Worm (Caenorhabditis elegans) whole organism, early embryonic: ENCODE measurements around the gene pap-3.

Source experiments
- B0310.2 ChIP-seq: sonication (generic microtip); optimal IDR thresholded peaks from 2 replicates; lab custom pipeline; 2016; ENCODE audit warnings: mild to moderate bottlenecking, missing genetic modification characterization, missing compliant biosample characterization
- F13C5.2 ChIP-seq: sonication (generic microtip); optimal IDR thresholded peaks from 2 replicates; lab custom pipeline; 2017; ENCODE audit warnings: mild to moderate bottlenecking, missing genetic modification characterization, inconsistent platforms, missing compliant biosample characterization
- aly-1 ChIP-seq: sonication (generic microtip); optimal IDR thresholded peaks from 2 replicates; lab custom pipeline; 2016; ENCODE audit warnings: missing genetic modification characterization, missing compliant biosample characterization
- ama-1 ChIP-seq: fragments of 150-350 bp; optimal IDR thresholded peaks from 2 replicates; lab custom pipeline; 2014
- ceh-13 ChIP-seq: fragments of 200-800 bp; sonication (Bioruptor generic); optimal IDR thresholded peaks from 2 replicates; lab custom pipeline; 2018; ENCODE audit warnings: mild to moderate bottlenecking, missing genetic modification characterization, missing compliant biosample characterization
- ceh-36 ChIP-seq: sonication (generic microtip); optimal IDR thresholded peaks from 2 replicates; lab custom pipeline; 2016; ENCODE audit warnings: missing genetic modification characterization, inconsistent platforms, missing compliant biosample characterization
- ets-7 ChIP-seq: sonication (generic microtip); optimal IDR thresholded peaks from 2 replicates; lab custom pipeline; 2016; ENCODE audit warnings: missing genotype, missing genetic modification characterization, missing compliant biosample characterization
- flt-1 ChIP-seq: fragments of 200-800 bp; sonication (Bioruptor generic); IDR thresholded peaks from 2 replicates; pipeline ENCODE4 v1.3.6; 2022; ENCODE audit warnings: missing genetic modification characterization, missing compliant biosample characterization
- hmbx-1 ChIP-seq: sonication (generic microtip); optimal IDR thresholded peaks from 2 replicates; lab custom pipeline; 2016; ENCODE audit warnings: mild to moderate bottlenecking, missing genetic modification characterization, missing compliant biosample characterization
- hmg-4 ChIP-seq: fragments of 200-800 bp; sonication (Bioruptor generic); optimal IDR thresholded peaks from 2 replicates; lab custom pipeline; 2018; ENCODE audit warnings: mild to moderate bottlenecking, missing genetic modification characterization, missing compliant biosample characterization
- hnd-1 ChIP-seq: sonication (generic microtip); optimal IDR thresholded peaks from 2 replicates; lab custom pipeline; 2016; ENCODE audit warnings: missing genetic modification characterization, missing compliant biosample characterization
- pes-1 ChIP-seq: fragments of 200-800 bp; sonication (Bioruptor generic); IDR thresholded peaks from 2 replicates; pipeline ENCODE4 v1.3.6; 2022; ENCODE audit warnings: missing genetic modification reagents, missing genetic modification characterization, missing compliant biosample characterization
- scrt-1 ChIP-seq: fragments of 200-800 bp; sonication (Bioruptor generic); IDR thresholded peaks from 2 replicates; pipeline ENCODE4 v1.3.6; 2022; ENCODE audit warnings: missing genetic modification characterization, missing compliant biosample characterization
- sea-1 ChIP-seq: fragments of 200-800 bp; sonication (Bioruptor generic); conservative IDR thresholded peaks from 2 replicates; pipeline ENCODE4 v1.3.6; 2022; ENCODE audit warnings: missing genetic modification characterization, missing compliant biosample characterization
- tbx-11 ChIP-seq: fragments of 200-800 bp; sonication (Bioruptor generic); IDR thresholded peaks from 2 replicates; pipeline ENCODE4 v1.3.6; 2022; ENCODE audit warnings: missing genetic modification characterization, missing compliant biosample characterization
- tbx-37 ChIP-seq: fragments of 200-800 bp; sonication (Bioruptor generic); conservative IDR thresholded peaks from 2 replicates; pipeline ENCODE4 v1.3.6; 2022; ENCODE audit warnings: missing genetic modification reagents, missing genetic modification characterization, missing compliant biosample characterization
- tra-4 ChIP-seq: sonication (generic microtip); optimal IDR thresholded peaks from 2 replicates; lab custom pipeline; 2017; ENCODE audit warnings: missing genetic modification characterization, missing compliant biosample characterization

Gene pap-3

DNA sequence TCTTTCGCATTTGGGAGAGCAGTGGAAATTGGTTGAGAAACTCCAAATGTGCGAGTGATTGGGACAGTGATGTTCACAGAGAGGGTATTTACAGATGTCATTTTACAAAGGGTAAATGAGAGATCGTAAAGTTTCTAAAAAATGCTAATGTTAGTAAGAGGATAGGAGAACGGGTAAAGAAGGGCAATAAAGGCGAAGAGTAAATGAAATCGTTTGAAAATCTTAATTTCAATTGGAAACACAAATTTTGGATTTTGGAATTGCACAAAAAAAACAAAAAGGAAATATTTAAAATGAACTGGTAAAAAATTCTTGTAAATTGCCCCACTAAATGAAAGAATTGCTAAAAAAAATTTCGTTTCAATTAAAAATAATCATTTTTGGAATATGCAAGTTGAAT lies at the start of gene pap-3:
TSS of gene pap-3 (minus strand) at position 101 of the 400 bp plus-strand sequence.
- no peak for TF ChIP-seq hnd-1 (tag; lab: Kevin White, UChicago)

DNA sequence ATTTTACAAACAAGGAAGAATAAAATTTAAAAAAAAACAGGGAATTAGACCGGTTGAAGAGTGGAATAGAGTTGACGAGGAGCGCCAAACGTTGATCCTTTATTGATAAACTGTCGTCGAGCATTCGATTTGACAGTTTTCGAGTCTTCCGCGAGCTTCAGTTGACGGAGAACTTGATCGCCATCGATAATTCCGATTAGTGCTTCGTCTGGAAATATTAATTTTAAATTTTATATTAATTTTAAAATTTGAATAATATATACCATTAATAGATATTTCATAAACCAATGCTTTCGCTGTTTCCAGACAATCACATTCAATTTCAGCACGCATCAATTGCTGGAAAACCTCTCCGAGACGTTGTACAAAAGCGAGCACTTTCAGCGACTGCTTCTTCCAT lies 49.3 kb upstream of the pap-3 start, which contains the start of gene K12D12.4:
TSS of gene K12D12.4 (minus strand) at position 101 of the 400 bp plus-strand sequence.
- TF ChIP-seq sea-1 (GFP tag; lab: Robert Waterston, UW): no peak
- TF ChIP-seq aly-1: no peak
- TF ChIP-seq tbx-11: no peak
- TF ChIP-seq ets-7 (tag; lab: Kevin White, UChicago): no peak
- no peak for TF ChIP-seq ama-1
- no peak for TF ChIP-seq tbx-37 (GFP tag; lab: Robert Waterston, UW)
- no peak for TF ChIP-seq ceh-36 (tag; lab: Kevin White, UChicago)
- TF ChIP-seq pes-1: no peak
- TF ChIP-seq tra-4 (tag; lab: Kevin White, UChicago): no peak
- no peak for TF ChIP-seq F13C5.2 (tag; lab: Kevin White, UChicago)
- TF ChIP-seq ceh-13 (GFP tag; lab: Kevin White, UChicago): no peak

DNA sequence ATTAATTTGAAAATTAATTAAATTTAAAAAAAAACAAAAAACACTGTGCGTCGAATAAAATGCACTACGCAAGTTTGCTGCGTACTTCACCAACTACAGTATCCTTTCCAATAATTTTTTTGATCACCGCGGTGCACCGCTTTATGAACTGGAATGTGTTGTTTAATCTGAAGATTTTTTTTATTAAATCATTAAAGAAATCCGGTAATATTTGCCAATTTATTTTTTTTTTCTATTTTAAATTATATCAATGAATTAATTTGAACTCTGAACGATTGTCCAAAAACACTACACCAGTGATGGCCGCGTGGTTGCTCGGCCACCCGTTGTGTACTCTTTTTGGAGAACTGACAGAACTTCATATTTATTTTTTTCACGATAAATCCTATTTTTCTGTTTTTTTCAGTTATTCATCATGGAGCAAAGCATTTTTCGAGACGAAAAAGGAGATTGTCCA lies 44.3 kb upstream of the pap-3 start, which contains the start of gene K12D12.5:
TSS of gene K12D12.5 (plus strand) at position 407 of the 457 bp plus-strand sequence.
- TF ChIP-seq aly-1 (no peak), ceh-13 (GFP tag; lab: Kevin White, UChicago) (no peak), tbx-11 (no peak), ama-1 (no peak), B0310.2 (tag; lab: Kevin White, UChicago) (no peak), tra-4 (tag; lab: Kevin White, UChicago) (no peak), hmbx-1 (tag; lab: Kevin White, UChicago) (no peak)

DNA sequence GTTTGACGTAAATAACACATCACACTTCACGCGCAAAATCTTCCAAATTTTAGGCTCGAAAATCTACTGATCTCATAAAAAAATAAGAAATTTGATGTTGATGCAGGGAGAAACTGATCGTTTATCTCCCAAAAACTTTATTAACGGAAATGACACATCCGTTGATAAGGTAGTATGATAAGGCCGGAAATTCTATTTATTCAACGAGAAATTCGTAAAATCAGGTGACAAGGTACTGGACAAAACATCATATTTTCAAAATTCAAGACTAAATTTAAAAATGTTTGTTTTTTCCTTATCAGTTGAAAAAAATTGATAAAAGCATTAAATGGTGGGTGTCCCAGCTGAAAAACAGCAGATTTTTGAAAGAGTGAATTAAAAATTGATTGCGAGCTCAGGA lies 43.5 kb upstream of the pap-3 start:
- no peak for TF ChIP-seq flt-1 (GFP tag; lab: Robert Waterston, UW)
- no peak for TF ChIP-seq sea-1 (GFP tag; lab: Robert Waterston, UW)
- no peak for TF ChIP-seq ceh-36 (tag; lab: Kevin White, UChicago)
- TF ChIP-seq tbx-11: no peak
- TF ChIP-seq tbx-37 (GFP tag; lab: Robert Waterston, UW): no peak
- TF ChIP-seq hmbx-1 (tag; lab: Kevin White, UChicago): no peak
- no peak for TF ChIP-seq aly-1
- no peak for TF ChIP-seq B0310.2 (tag; lab: Kevin White, UChicago)
- no peak for TF ChIP-seq hmg-4 (GFP tag; lab: Kevin White, UChicago)
- TF ChIP-seq ama-1: no peak
- no peak for TF ChIP-seq hnd-1 (tag; lab: Kevin White, UChicago)
- no peak for TF ChIP-seq ets-7 (tag; lab: Kevin White, UChicago)
- no peak for TF ChIP-seq ceh-13 (GFP tag; lab: Kevin White, UChicago)
- TF ChIP-seq F13C5.2 (tag; lab: Kevin White, UChicago): no peak
- no peak for TF ChIP-seq scrt-1 (GFP tag; lab: Robert Waterston, UW)
- TF ChIP-seq pes-1: no peak
- no peak for TF ChIP-seq tra-4 (tag; lab: Kevin White, UChicago)

DNA sequence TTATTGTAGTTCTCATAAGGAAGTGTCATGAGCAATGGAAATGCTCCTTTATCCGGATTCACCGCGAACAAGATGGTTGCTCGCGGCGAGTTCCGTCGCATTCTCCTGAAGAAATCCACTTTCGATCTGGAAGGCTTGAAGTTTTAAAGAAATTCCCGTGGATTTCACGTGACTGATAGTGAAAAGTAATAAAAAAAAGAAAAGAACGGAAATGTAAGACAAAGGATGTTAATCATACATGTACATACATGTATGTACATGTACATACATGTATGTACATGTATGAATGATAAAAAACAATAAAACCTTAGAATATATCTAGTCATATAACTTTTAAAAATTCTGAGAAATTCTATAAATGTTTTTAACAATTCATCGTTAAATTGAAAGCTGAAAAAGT lies 40.0 kb upstream of the pap-3 start, which contains the start of gene clh-1:
TSS of gene clh-1 (minus strand) at position 101 of the 400 bp plus-strand sequence.
- no peak for TF ChIP-seq sea-1 (GFP tag; lab: Robert Waterston, UW)
- no peak for TF ChIP-seq F13C5.2 (tag; lab: Kevin White, UChicago)
- no peak for TF ChIP-seq tbx-11

DNA sequence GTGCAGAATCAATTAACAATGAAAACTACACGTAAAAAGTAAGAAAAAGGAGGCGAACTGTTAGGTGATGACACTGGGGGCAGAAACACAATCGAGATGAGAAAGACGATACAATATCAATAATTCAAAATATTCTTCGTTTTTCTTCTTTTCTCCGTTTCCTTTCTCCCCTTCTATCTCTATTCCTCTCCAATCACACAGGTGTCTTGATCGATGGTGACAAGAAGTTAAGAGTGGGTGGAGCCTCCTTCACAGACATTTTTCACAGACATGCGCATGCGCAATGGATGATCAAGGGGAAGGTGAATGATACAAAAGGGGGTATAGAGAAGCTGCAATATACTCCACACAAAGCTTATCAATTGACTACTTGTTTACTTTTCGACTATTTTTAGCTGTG lies 38.4 kb upstream of the pap-3 start:
- TF ChIP-seq ets-7 (tag; lab: Kevin White, UChicago) (no peak), flt-1 (GFP tag; lab: Robert Waterston, UW) (no peak), pes-1 (no peak), hmbx-1 (tag; lab: Kevin White, UChicago) (no peak), aly-1 (no peak)

DNA sequence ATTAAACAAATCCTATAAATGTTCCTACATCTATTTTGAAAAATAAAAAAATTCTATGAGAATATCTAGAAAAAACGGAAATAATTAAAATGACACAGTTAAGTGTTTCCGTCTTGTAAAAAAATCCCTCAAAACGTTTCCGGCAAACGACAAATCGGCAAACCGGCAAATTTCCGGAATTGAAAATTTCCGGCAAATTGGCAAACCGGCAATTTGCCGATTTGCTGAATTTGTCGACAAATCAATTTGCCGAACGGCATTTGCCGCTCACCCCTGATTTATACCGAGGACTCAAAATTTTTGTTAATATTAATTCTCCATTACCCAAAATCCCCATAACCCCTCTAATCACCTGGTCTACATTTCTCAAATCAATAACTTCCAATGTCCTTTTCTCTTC lies 36.7 kb upstream of the pap-3 start:
- TF ChIP-seq tbx-11: no peak
- no peak for TF ChIP-seq pes-1
- no peak for TF ChIP-seq sea-1 (GFP tag; lab: Robert Waterston, UW)
- TF ChIP-seq tbx-37 (GFP tag; lab: Robert Waterston, UW): no peak
- no peak for TF ChIP-seq ama-1
- TF ChIP-seq ets-7 (tag; lab: Kevin White, UChicago): no peak
- TF ChIP-seq scrt-1 (GFP tag; lab: Robert Waterston, UW): no peak
- TF ChIP-seq hmg-4 (GFP tag; lab: Kevin White, UChicago): no peak
- TF ChIP-seq hmbx-1 (tag; lab: Kevin White, UChicago): no peak
- TF ChIP-seq B0310.2 (tag; lab: Kevin White, UChicago): no peak
- TF ChIP-seq hnd-1 (tag; lab: Kevin White, UChicago): no peak
- TF ChIP-seq ceh-36 (tag; lab: Kevin White, UChicago): no peak
- no peak for TF ChIP-seq flt-1 (GFP tag; lab: Robert Waterston, UW)
- TF ChIP-seq ceh-13 (GFP tag; lab: Kevin White, UChicago): no peak
- TF ChIP-seq tra-4 (tag; lab: Kevin White, UChicago): no peak
- no peak for TF ChIP-seq aly-1
- TF ChIP-seq F13C5.2 (tag; lab: Kevin White, UChicago): no peak

DNA sequence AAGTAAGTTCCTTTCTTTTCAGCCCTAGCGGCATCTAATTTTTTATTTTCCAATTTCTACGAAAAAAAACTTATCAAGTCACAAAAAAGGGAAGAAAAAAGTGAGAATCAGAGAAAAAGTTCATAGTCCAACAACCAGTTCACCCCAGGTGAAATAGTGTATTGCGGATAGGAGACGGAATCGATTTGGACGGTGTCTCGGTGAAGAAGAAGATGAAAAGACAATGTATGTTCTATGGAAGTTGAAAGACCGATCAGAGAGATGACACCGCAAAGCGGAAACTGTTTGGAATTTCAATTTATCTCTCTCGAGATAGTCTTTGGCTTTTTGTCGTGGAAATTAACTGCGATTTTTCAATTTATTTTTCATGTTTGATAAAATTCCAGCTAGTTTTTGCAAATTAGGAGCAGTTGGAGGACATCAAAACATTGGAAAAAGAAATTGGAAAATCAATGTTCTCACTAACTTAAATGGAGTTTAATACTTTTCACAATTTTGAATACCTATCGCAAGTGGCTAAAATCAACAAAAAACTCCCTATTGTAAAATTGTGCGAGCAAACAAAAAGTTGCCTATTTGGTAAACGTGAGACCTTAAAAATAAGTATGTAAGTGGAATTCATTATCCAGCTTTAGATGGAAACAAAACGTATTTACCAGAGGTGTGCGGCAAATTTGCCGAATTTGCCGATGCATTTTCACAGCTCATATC lies 36.0 kb upstream of the pap-3 start:
- no peak for TF ChIP-seq F13C5.2 (tag; lab: Kevin White, UChicago)
